Worm (Caenorhabditis elegans) whole organism, late embryonic: Measurements from ENCODE around the gene cav-1.

Source experiments
- nhr-11 ChIP-seq: fragments of 150-350 bp; optimal IDR thresholded peaks from 2 replicates; lab custom pipeline; 2014; ENCODE audit warnings: missing biosample characterization, missing genetic modification characterization
- ztf-16 ChIP-seq: sonication (generic microtip); optimal IDR thresholded peaks from 2 replicates; lab custom pipeline; 2017; ENCODE audit warnings: missing genetic modification characterization, missing compliant biosample characterization

- no peak for TF ChIP-seq ztf-16 (tag; lab: Kevin White, UChicago)
- no peak for TF ChIP-seq nhr-11 (tag; lab: Kevin White, UChicago)
These were observed 37.4 kb upstream of the cav-1 start for ce11 chrIV:9734861-9735260.
